Worm (Caenorhabditis elegans): ENCODE results near the gene F56C3.9.
"Not testable (repeated sequence)": the region's sequence is repeated elsewhere in the genome, so short reads cannot be mapped to it uniquely, and the experiment has no call there.

DNA sequence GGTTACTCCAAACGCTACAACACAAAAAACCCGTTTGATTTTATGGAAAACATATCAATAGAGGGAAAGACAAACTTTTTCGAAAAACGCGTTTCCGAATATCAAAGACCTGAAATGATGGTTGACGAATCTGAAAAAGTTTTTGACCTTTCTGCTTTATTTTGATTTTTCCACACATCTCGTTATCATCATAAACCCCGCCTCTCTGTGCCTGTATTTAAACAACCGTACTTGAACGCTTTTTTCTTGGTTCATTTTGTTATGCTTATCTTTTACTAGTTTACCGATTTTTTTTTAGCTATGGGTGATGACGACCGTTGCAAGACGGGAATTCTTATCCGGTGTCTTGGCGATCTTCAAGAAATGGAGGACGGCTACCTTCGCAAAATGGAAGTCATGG is 36.9 kb upstream of the F56C3.9 start, which contains the start of gene F19G12.1:
- not testable (repeated sequence) for TF ChIP-seq lsy-2, pha-4, mep-1, zip-8, snpc-4, unc-39, ceh-39 (tag; optimal IDR thresholded peaks at IDR 0.05)
